Fruit fly (Drosophila melanogaster) whole organism, prepupa: ENCODE data around the gene AANATL3.
A peak's percentile ranks its signal among the peaks of the same experiment; 100 is the strongest.

ENCODE experiments used
- Blimp-1 ChIP-seq: fragments of 200-800 bp; sonication (Bioruptor generic); optimal IDR thresholded peaks from 3 replicates; lab custom pipeline; 2017; ENCODE audit warnings: missing biosample characterization, missing genetic modification characterization, mild to moderate bottlenecking, moderate library complexity, missing genetic modification reagents
- CG10631 ChIP-seq: fragments of 200-800 bp; sonication (Bioruptor generic); optimal IDR thresholded peaks from 2 replicates; lab custom pipeline; 2016; ENCODE audit warnings: missing biosample characterization, missing genetic modification characterization
- CG11762 ChIP-seq: fragments of 200-800 bp; sonication (Bioruptor generic); optimal IDR thresholded peaks from 3 replicates; lab custom pipeline; 2016; ENCODE audit warnings: missing biosample characterization, missing genetic modification characterization; ENCODE audit not compliant: insufficient read depth
- CG15336 ChIP-seq: fragments of 200-800 bp; sonication (Bioruptor generic); IDR thresholded peaks from 2 replicates; pipeline ENCODE4 v1.3.6; 2022; ENCODE audit warnings: missing biosample characterization, missing genetic modification characterization
- CG1621 ChIP-seq: fragments of 200-800 bp; sonication (Bioruptor generic); optimal IDR thresholded peaks from 3 replicates; lab custom pipeline; 2018; ENCODE audit warnings: missing biosample characterization, mild to moderate bottlenecking, missing genetic modification characterization
- CG16779 ChIP-seq: fragments of 200-800 bp; sonication (Bioruptor generic); optimal IDR thresholded peaks from 3 replicates; lab custom pipeline; 2017; ENCODE audit warnings: missing biosample characterization, mild to moderate bottlenecking, missing genetic modification characterization
- CG3032 ChIP-seq: fragments of 200-800 bp; optimal IDR thresholded peaks from 2 replicates; lab custom pipeline; 2019; ENCODE audit warnings: missing biosample characterization, mild to moderate bottlenecking, missing genetic modification characterization, moderate library complexity
- CG31627 ChIP-seq: fragments of 200-800 bp; sonication (Bioruptor generic); optimal IDR thresholded peaks from 3 replicates; lab custom pipeline; 2016; ENCODE audit warnings: missing biosample characterization, missing genetic modification characterization
- CG32006 ChIP-seq: fragments of 200-800 bp; sonication (Bioruptor generic); optimal IDR thresholded peaks from 3 replicates; lab custom pipeline; 2017; ENCODE audit warnings: missing biosample characterization, mild to moderate bottlenecking, missing genetic modification characterization
- CG34406 ChIP-seq: fragments of 200-800 bp; sonication (Bioruptor generic); optimal IDR thresholded peaks from 3 replicates; lab custom pipeline; 2016; ENCODE audit warnings: missing biosample characterization, missing genetic modification characterization
- CG3919 ChIP-seq: fragments of 200-800 bp; sonication (Bioruptor generic); optimal IDR thresholded peaks from 3 replicates; lab custom pipeline; 2016; ENCODE audit warnings: missing biosample characterization, missing genetic modification characterization
- CG4318 ChIP-seq: fragments of 200-800 bp; sonication (Bioruptor generic); optimal IDR thresholded peaks from 3 replicates; lab custom pipeline; 2017; ENCODE audit warnings: missing biosample characterization, mild to moderate bottlenecking, missing genetic modification characterization
- CG6276 ChIP-seq: fragments of 200-800 bp; sonication (Bioruptor generic); optimal IDR thresholded peaks from 2 replicates; lab custom pipeline; 2017; ENCODE audit warnings: missing biosample characterization, mild to moderate bottlenecking, missing genetic modification characterization
- CG6854 ChIP-seq: fragments of 200-800 bp; sonication (Bioruptor generic); optimal IDR thresholded peaks from 2 replicates; lab custom pipeline; 2017; ENCODE audit warnings: missing biosample characterization, mild to moderate bottlenecking, missing genetic modification characterization
- CG7368 ChIP-seq: fragments of 200-800 bp; sonication (Bioruptor generic); optimal IDR thresholded peaks from 3 replicates; lab custom pipeline; 2016; ENCODE audit warnings: missing biosample characterization, missing genetic modification characterization
- CG8119 ChIP-seq: fragments of 200-800 bp; sonication (Bioruptor generic); IDR thresholded peaks from 3 replicates; pipeline ENCODE4 v1.3.6; 2022; ENCODE audit warnings: missing biosample characterization, missing genetic modification characterization
- CG8632 ChIP-seq: fragments of 200-800 bp; sonication (Bioruptor generic); optimal IDR thresholded peaks from 3 replicates; lab custom pipeline; 2016; ENCODE audit warnings: missing biosample characterization, missing genetic modification characterization
- CG9139 ChIP-seq: fragments of 200-800 bp; sonication (Bioruptor generic); optimal IDR thresholded peaks from 3 replicates; lab custom pipeline; 2017; ENCODE audit warnings: missing biosample characterization, mild to moderate bottlenecking, missing genetic modification characterization
- Eip75B ChIP-seq: fragments of 200-800 bp; sonication (Bioruptor generic); optimal IDR thresholded peaks from 3 replicates; lab custom pipeline; 2016; ENCODE audit warnings: missing biosample characterization, missing genetic modification characterization
- Eip93F ChIP-seq: fragments of 200-800 bp; sonication (Bioruptor generic); optimal IDR thresholded peaks from 2 replicates; lab custom pipeline; 2016; ENCODE audit warnings: missing biosample characterization, mild to moderate bottlenecking, missing genetic modification characterization
- Ets96B ChIP-seq: fragments of 200-800 bp; optimal IDR thresholded peaks from 2 replicates; lab custom pipeline; 2019; ENCODE audit warnings: missing biosample characterization, mild to moderate bottlenecking, missing genetic modification characterization, moderate library complexity
- Gug ChIP-seq: fragments of 200-800 bp; sonication (Bioruptor generic); IDR thresholded peaks from 2 replicates; pipeline ENCODE4 v1.3.6; 2022; ENCODE audit warnings: missing biosample characterization, missing genetic modification characterization
- Hr38 ChIP-seq: sonication (Bioruptor generic); optimal IDR thresholded peaks from 2 replicates; lab custom pipeline; 2016; ENCODE audit warnings: missing biosample characterization, missing genetic modification characterization
- Hr39 ChIP-seq: fragments of 200-800 bp; sonication (Bioruptor generic); optimal IDR thresholded peaks from 2 replicates; lab custom pipeline; 2016; ENCODE audit warnings: missing biosample characterization, missing genetic modification characterization
- Hr4 ChIP-seq: fragments of 200-800 bp; sonication (Bioruptor generic); optimal IDR thresholded peaks from 3 replicates; lab custom pipeline; 2016; ENCODE audit warnings: missing biosample characterization, missing genetic modification characterization
- Lpt ChIP-seq: fragments of 200-800 bp; sonication (Bioruptor generic); optimal IDR thresholded peaks from 3 replicates; lab custom pipeline; 2016; ENCODE audit warnings: missing biosample characterization, missing genetic modification characterization
- Met ChIP-seq: fragments of 200-800 bp; sonication (Bioruptor generic); optimal IDR thresholded peaks from 3 replicates; lab custom pipeline; 2016; ENCODE audit warnings: missing biosample characterization, missing genetic modification characterization
- Smox ChIP-seq: fragments of 200-800 bp; sonication (Bioruptor generic); optimal IDR thresholded peaks from 3 replicates; lab custom pipeline; 2016; ENCODE audit warnings: missing biosample characterization, missing genetic modification characterization
- Sox14 ChIP-seq: fragments of 200-800 bp; sonication (Bioruptor generic); optimal IDR thresholded peaks from 3 replicates; lab custom pipeline; 2016; ENCODE audit warnings: missing biosample characterization, missing genetic modification characterization
- Sox15 ChIP-seq: fragments of 200-800 bp; sonication (Bioruptor generic); optimal IDR thresholded peaks from 3 replicates; lab custom pipeline; 2016; ENCODE audit warnings: missing biosample characterization, missing genetic modification characterization
- achi ChIP-seq: fragments of 200-800 bp; sonication (Bioruptor generic); optimal IDR thresholded peaks from 3 replicates; lab custom pipeline; 2016; ENCODE audit warnings: missing biosample characterization, missing genetic modification characterization
- dac ChIP-seq: fragments of 200-800 bp; sonication (Bioruptor generic); optimal IDR thresholded peaks from 2 replicates; lab custom pipeline; 2017; ENCODE audit warnings: missing biosample characterization, mild to moderate bottlenecking, missing genetic modification characterization
- dsx ChIP-seq: fragments of 200-800 bp; optimal IDR thresholded peaks from 3 replicates; lab custom pipeline; 2019; ENCODE audit warnings: missing biosample characterization, mild to moderate bottlenecking, missing genetic modification characterization, moderate library complexity; ENCODE audit not compliant: poor library complexity, severe bottlenecking
- eg ChIP-seq: fragments of 200-800 bp; sonication (Bioruptor generic); IDR thresholded peaks from 3 replicates; pipeline ENCODE4 v1.3.6; 2022; ENCODE audit warnings: missing biosample characterization, missing genetic modification characterization
- esn ChIP-seq: fragments of 200-800 bp; sonication (Bioruptor generic); optimal IDR thresholded peaks from 2 replicates; lab custom pipeline; 2016; ENCODE audit warnings: missing biosample characterization, mild to moderate bottlenecking, missing genetic modification characterization, moderate library complexity
- fd59A ChIP-seq: fragments of 200-800 bp; sonication (Bioruptor generic); optimal IDR thresholded peaks from 2 replicates; lab custom pipeline; 2017; ENCODE audit warnings: missing biosample characterization, mild to moderate bottlenecking, missing genetic modification characterization, missing genetic modification reagents
- fkh ChIP-seq: fragments of 200-800 bp; sonication (Bioruptor generic); optimal IDR thresholded peaks from 3 replicates; lab custom pipeline; 2017; ENCODE audit warnings: missing biosample characterization, mild to moderate bottlenecking, missing genetic modification characterization, moderate library complexity
- net ChIP-seq: fragments of 200-800 bp; sonication (Bioruptor generic); optimal IDR thresholded peaks from 3 replicates; lab custom pipeline; 2016; ENCODE audit warnings: missing biosample characterization, missing genetic modification characterization
- pdm3 ChIP-seq: fragments of 200-800 bp; sonication (Bioruptor generic); optimal IDR thresholded peaks from 3 replicates; lab custom pipeline; 2016; ENCODE audit warnings: missing biosample characterization, missing genetic modification characterization
- salr ChIP-seq, 2 experiments: fragments of 200-800 bp; sonication (Bioruptor generic); optimal IDR thresholded peaks; 3 replicates each; lab custom pipeline; 2016 to 2018; ENCODE audit warnings: missing biosample characterization in 2 of 2, missing genetic modification characterization in 2 of 2, mild to moderate bottlenecking in 1 of 2
- svp ChIP-seq: fragments of 200-800 bp; sonication (Bioruptor generic); peaks from one replicate; lab custom pipeline; 2016; ENCODE audit warnings: missing biosample characterization, missing genetic modification characterization

Gene AANATL3

dm6 chr2L:20061018-20061657, 35.5 kb upstream of the AANATL3 start, which contains the start of the genes barr and lok (continued):
- TF ChIP-seq salr (GFP tag; optimal IDR thresholded peaks at IDR 0.05; lab: Kevin White, UChicago) (no peak), CG6854 (no peak), Hr38 (no peak), svp (GFP tag; lab: Kevin White, UChicago) (no peak), Sox15 (GFP tag; lab: Kevin White, UChicago) (peak; percentile 58), CG3032 (tag; lab: Kevin White, UChicago) (peak; percentile 40), pdm3 (GFP tag; lab: Kevin White, UChicago) (peak; percentile 69), CG16779 (tag; lab: Kevin White, UChicago) (no peak), Lpt (GFP tag; lab: Kevin White, UChicago) (no peak), Hr39 (GFP tag; lab: Kevin White, UChicago) (peak; percentile 61), Hr4 (GFP tag; lab: Kevin White, UChicago) (peak; percentile 49), Met (GFP tag; lab: Kevin White, UChicago) (no peak), CG9139 (GFP tag; lab: Kevin White, UChicago) (no peak), fd59A (GFP tag; lab: Kevin White, UChicago) (peak; percentile 31), CG1621 (tag; lab: Kevin White, UChicago) (no peak), CG31627 (GFP tag; lab: Kevin White, UChicago) (peak; percentile 75), CG32006 (GFP tag; lab: Kevin White, UChicago) (peak; percentile 44), CG7368 (GFP tag; lab: Kevin White, UChicago) (peak; percentile 3), CG34406 (GFP tag; lab: Kevin White, UChicago) (peak; percentile 14), CG4318 (GFP tag; lab: Kevin White, UChicago) (no peak), CG11762 (GFP tag; lab: Kevin White, UChicago) (peak; percentile 1), CG3919 (GFP tag; lab: Kevin White, UChicago) (peak; percentile 41), Sox14 (GFP tag; lab: Kevin White, UChicago) (peak; percentile 60), Eip93F (GFP tag; lab: Kevin White, UChicago) (no peak), eg (GFP tag; lab: Robert Waterston, UW) (0 out of 3 replicates have a peak, but pooled peaks have one; percentile 21), Smox (peak; percentile 53), CG8632 (GFP tag; lab: Kevin White, UChicago) (peak; percentile 9), CG15336 (GFP tag; lab: Robert Waterston, UW) (no peak), Gug (no peak), achi (GFP tag; lab: Kevin White, UChicago) (peak; percentile 49), Ets96B (peak; percentile 42), CG6276 (no peak), net (GFP tag; lab: Kevin White, UChicago) (no peak), Eip75B (no peak)

- no peak for TF ChIP-seq Hr39 (GFP tag; lab: Kevin White, UChicago)
- TF ChIP-seq Gug, result 0 out of 2 replicates have a peak, but pooled peaks have one; percentile 15
- TF ChIP-seq CG3919 (GFP tag; lab: Kevin White, UChicago), result no peak
- no peak for TF ChIP-seq salr (GFP tag; optimal IDR thresholded peaks at IDR 0.05; lab: Kevin White, UChicago)
- TF ChIP-seq Hr4 (GFP tag; lab: Kevin White, UChicago), result no peak
- TF ChIP-seq esn, result no peak
- TF ChIP-seq Blimp-1 (GFP tag; lab: Kevin White, UChicago), result no peak
- TF ChIP-seq CG8119, result no peak
- TF ChIP-seq dac (GFP tag; lab: Kevin White, UChicago), result no peak
- no peak for TF ChIP-seq CG6854
- TF ChIP-seq CG31627 (GFP tag; lab: Kevin White, UChicago), result no peak
- no peak for TF ChIP-seq dsx (GFP tag; lab: Kevin White, UChicago)
- TF ChIP-seq fkh (GFP tag; lab: Kevin White, UChicago), result no peak
- TF ChIP-seq CG10631 (GFP tag; lab: Kevin White, UChicago), result peak; percentile 9
These were observed 31.8 kb upstream of the AANATL3 start for dm6 chr2L:20057391-20057790.
